Worm (Caenorhabditis elegans) whole organism, L3 larva: ENCODE measurements around the gene M03B6.3.

ENCODE experiments used
- aly-2 ChIP-seq: fragments of 150-350 bp; optimal IDR thresholded peaks from 2 replicates; lab custom pipeline; 2014; ENCODE audit warnings: missing biosample characterization, missing genetic modification characterization
- elt-3 ChIP-seq, 3 experiments: fragments of 150-350 bp in 1 of 3; sonication (generic microtip) in 2 of 3; optimal IDR thresholded peaks; 2 replicates in 2 of 3; 4 replicates in 1 of 3; lab custom pipeline; 2014 to 2017; ENCODE audit warnings: missing biosample characterization in 3 of 3, missing genetic modification characterization in 3 of 3
- fkh-10 ChIP-seq: sonication (generic microtip); optimal IDR thresholded peaks from 2 replicates; lab custom pipeline; 2017; ENCODE audit warnings: missing biosample characterization, missing genetic modification reagents, missing genetic modification characterization
- fkh-2 ChIP-seq: fragments of 150-350 bp; optimal IDR thresholded peaks from 2 replicates; lab custom pipeline; 2014; ENCODE audit warnings: missing biosample characterization, missing genetic modification reagents, missing genetic modification characterization
- jun-1 ChIP-seq: fragments of 150-350 bp; optimal IDR thresholded peaks from 2 replicates; lab custom pipeline; 2014; ENCODE audit warnings: missing biosample characterization, missing genetic modification reagents, missing genetic modification characterization
- lin-15B ChIP-seq: fragments of 150-350 bp; optimal IDR thresholded peaks from 2 replicates; lab custom pipeline; 2014; ENCODE audit warnings: missing biosample characterization, missing genetic modification characterization
- lin-39 ChIP-seq: fragments of 150-350 bp; optimal IDR thresholded peaks from 2 replicates; lab custom pipeline; 2018; ENCODE audit warnings: missing biosample characterization, missing genetic modification reagents, missing genetic modification characterization
- nhr-12 ChIP-seq: fragments of 150-350 bp; optimal IDR thresholded peaks from 2 replicates; lab custom pipeline; 2014; ENCODE audit warnings: missing biosample characterization, missing genetic modification characterization

DNA sequence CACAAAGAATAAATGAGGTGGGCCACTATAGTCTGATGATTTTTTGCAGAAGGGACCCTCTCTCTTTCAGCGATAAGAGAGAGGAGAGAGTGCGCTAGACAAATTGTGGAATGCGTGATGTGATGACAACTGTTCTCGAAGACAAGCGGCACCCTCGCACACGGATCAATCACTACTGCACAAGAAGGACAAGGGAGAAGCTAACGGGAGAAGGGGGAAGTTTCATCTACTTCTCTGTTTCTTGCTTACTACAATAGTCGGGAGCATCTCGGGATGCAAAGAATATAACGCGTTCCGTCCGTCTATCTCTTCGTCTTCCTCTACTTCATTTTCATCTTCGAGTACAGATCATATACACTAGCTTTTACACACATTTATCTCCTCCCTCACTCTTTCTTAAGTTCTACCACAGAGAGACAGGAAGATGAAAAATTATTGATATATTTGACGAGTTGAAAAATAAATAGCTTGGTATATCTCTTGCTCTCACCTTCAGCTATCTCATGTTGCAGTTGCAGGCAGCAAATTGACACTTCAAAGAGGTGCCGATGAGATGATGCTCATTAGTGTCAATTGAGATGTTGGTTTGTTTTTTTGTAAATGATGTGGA lies 9.3 kb upstream of the M03B6.3 start:
- TF ChIP-seq aly-2 (no peak), elt-3 (tag; optimal IDR thresholded peaks at IDR 0.05; lab: Kevin White, UChicago) (no peak), jun-1 (no peak), lin-39 (tag; lab: Kevin White, UChicago) (no peak), nhr-12 (tag; lab: Kevin White, UChicago) (no peak), lin-15B (tag; lab: Kevin White, UChicago) (no peak), fkh-2 (tag; lab: Kevin White, UChicago) (no peak), fkh-10 (GFP tag; lab: Kevin White, UChicago) (no peak)
